Worm (Caenorhabditis elegans) whole organism, L1 larva: ENCODE results near the gene srw-26.
"Not testable (repeated sequence)": the region's sequence is repeated elsewhere in the genome, so short reads cannot be mapped to it uniquely, and the experiment has no call there.

ENCODE experiments used
- aly-2 ChIP-seq: fragments of 150-350 bp; optimal IDR thresholded peaks from 2 replicates; lab custom pipeline; 2014; ENCODE audit warnings: missing biosample characterization, missing genetic modification characterization
- ceh-82 ChIP-seq, 3 experiments: fragments of 150-350 bp in 1 of 3; sonication (generic microtip) in 2 of 3; optimal IDR thresholded peaks; 2 replicates each; lab custom pipeline; 2014 to 2017; ENCODE audit warnings: missing biosample characterization in 3 of 3, missing genetic modification characterization in 3 of 3
- ces-1 ChIP-seq: fragments of 150-350 bp; optimal IDR thresholded peaks from 2 replicates; lab custom pipeline; 2014; ENCODE audit warnings: missing biosample characterization, missing genetic modification reagents, missing genetic modification characterization
- efl-1 ChIP-seq, 4 experiments: fragments of 150-350 bp; optimal IDR thresholded peaks in 3 of 4; peaks in 1 of 4; 1 replicate in 1 of 4; 2 replicates in 3 of 4; lab custom pipeline; 2014; ENCODE audit warnings: missing biosample characterization in 2 of 4, missing genetic modification characterization in 2 of 4, missing genetic modification reagents in 2 of 4
- elt-2 ChIP-seq: sonication (generic microtip); optimal IDR thresholded peaks from 2 replicates; lab custom pipeline; 2016; ENCODE audit warnings: missing genetic modification characterization, mild to moderate bottlenecking, inconsistent platforms, missing compliant biosample characterization, missing genetic modification reagents
- elt-3 ChIP-seq, 6 experiments: fragments of 150-350 bp in 1 of 6; sonication (generic microtip); optimal IDR thresholded peaks; 2 replicates each; lab custom pipeline; 2017 to 2018; ENCODE audit warnings: missing biosample characterization in 6 of 6, missing genetic modification characterization in 6 of 6, inconsistent platforms in 1 of 6
- fkh-10 ChIP-seq: sonication (generic microtip); optimal IDR thresholded peaks from 2 replicates; lab custom pipeline; 2017; ENCODE audit warnings: missing biosample characterization, missing genetic modification reagents, missing genetic modification characterization
- hlh-17 ChIP-seq: fragments of 200-800 bp; sonication (Bioruptor generic); optimal IDR thresholded peaks from 2 replicates; lab custom pipeline; 2018; ENCODE audit warnings: missing genetic modification characterization, mild to moderate bottlenecking, missing compliant biosample characterization, moderate library complexity, borderline replicate concordance
- isw-1 ChIP-seq: fragments of 200-800 bp; sonication (Bioruptor generic); IDR thresholded peaks from 2 replicates; pipeline ENCODE4 v1.3.6; 2022; ENCODE audit warnings: missing genetic modification characterization, missing compliant biosample characterization
- lin-13 ChIP-seq: fragments of 150-350 bp; optimal IDR thresholded peaks from 2 replicates; lab custom pipeline; 2014; ENCODE audit warnings: missing biosample characterization, missing genetic modification reagents, missing genetic modification characterization
- lir-3 ChIP-seq: sonication (generic microtip); optimal IDR thresholded peaks from 2 replicates; lab custom pipeline; 2016; ENCODE audit warnings: mild to moderate bottlenecking, missing genetic modification characterization, moderate library complexity, missing compliant biosample characterization; ENCODE audit not compliant: poor library complexity
- lsy-2 ChIP-seq, 2 experiments: fragments of 150-350 bp; optimal IDR thresholded peaks; 2 replicates each; lab custom pipeline; 2014; ENCODE audit warnings: missing biosample characterization in 2 of 2, missing genetic modification characterization in 2 of 2
- mef-2 ChIP-seq: fragments of 150-350 bp; optimal IDR thresholded peaks from 2 replicates; lab custom pipeline; 2014; ENCODE audit warnings: missing biosample characterization, missing genetic modification characterization
- mep-1 ChIP-seq: fragments of 150-350 bp; optimal IDR thresholded peaks from 2 replicates; lab custom pipeline; 2014; ENCODE audit warnings: missing biosample characterization, missing genetic modification characterization
- nhr-20 ChIP-seq: sonication (generic microtip); optimal IDR thresholded peaks from 2 replicates; lab custom pipeline; 2016; ENCODE audit warnings: mild to moderate bottlenecking, missing genetic modification characterization, missing compliant biosample characterization
- nhr-28 ChIP-seq: fragments of 150-350 bp; optimal IDR thresholded peaks from 2 replicates; lab custom pipeline; 2014; ENCODE audit warnings: missing biosample characterization, missing genetic modification characterization
- nhr-76 ChIP-seq: sonication (generic microtip); optimal IDR thresholded peaks from 2 replicates; lab custom pipeline; 2017; ENCODE audit warnings: missing biosample characterization, missing genetic modification characterization
- nhr-77 ChIP-seq: fragments of 150-350 bp; optimal IDR thresholded peaks from 2 replicates; lab custom pipeline; 2014; ENCODE audit warnings: missing biosample characterization, missing genetic modification characterization
- nhr-84 ChIP-seq: sonication (generic microtip); optimal IDR thresholded peaks from 2 replicates; lab custom pipeline; 2017; ENCODE audit warnings: missing biosample characterization, missing genetic modification characterization
- nhr-85 ChIP-seq: sonication (generic microtip); peaks from one replicate; lab custom pipeline; 2016; ENCODE audit warnings: missing genetic modification characterization, inconsistent platforms, missing compliant biosample characterization
- pag-3 ChIP-seq: sonication (generic microtip); optimal IDR thresholded peaks from 2 replicates; lab custom pipeline; 2017; ENCODE audit warnings: missing genetic modification characterization, mild to moderate bottlenecking, missing compliant biosample characterization, antibody characterized with exemption, borderline replicate concordance; ENCODE audit not compliant: insufficient read depth
- rnt-1 ChIP-seq: sonication (generic microtip); optimal IDR thresholded peaks from 2 replicates; lab custom pipeline; 2016; ENCODE audit warnings: mild to moderate bottlenecking, missing genetic modification characterization, moderate library complexity, missing compliant biosample characterization
- snu-23 ChIP-seq: sonication (generic microtip); optimal IDR thresholded peaks from 2 replicates; lab custom pipeline; 2016; ENCODE audit warnings: missing genetic modification characterization, missing compliant biosample characterization
- sox-4 ChIP-seq: sonication (generic microtip); optimal IDR thresholded peaks from 2 replicates; lab custom pipeline; 2016; ENCODE audit warnings: missing genetic modification characterization, missing compliant biosample characterization
- sup-37 ChIP-seq: fragments of 200-800 bp; sonication (Bioruptor generic); optimal IDR thresholded peaks from 2 replicates; lab custom pipeline; 2018; ENCODE audit warnings: mild to moderate bottlenecking, missing genetic modification characterization, missing compliant biosample characterization
- tbx-2 ChIP-seq: sonication (generic microtip); optimal IDR thresholded peaks from 2 replicates; lab custom pipeline; 2016; ENCODE audit warnings: missing genetic modification characterization, missing compliant biosample characterization
- tlp-1 ChIP-seq: fragments of 150-350 bp; optimal IDR thresholded peaks from 2 replicates; lab custom pipeline; 2014; ENCODE audit warnings: missing biosample characterization, missing genetic modification characterization
- unc-130 ChIP-seq: fragments of 150-350 bp; optimal IDR thresholded peaks from 2 replicates; lab custom pipeline; 2017; ENCODE audit warnings: missing biosample characterization, missing genetic modification characterization, inconsistent platforms
- unc-86 ChIP-seq: sonication (generic microtip); optimal IDR thresholded peaks from 2 replicates; lab custom pipeline; 2016; ENCODE audit warnings: missing genetic modification characterization, missing compliant biosample characterization
- vab-15 ChIP-seq: sonication (generic microtip); optimal IDR thresholded peaks from 2 replicates; lab custom pipeline; 2017; ENCODE audit warnings: missing genotype, mild to moderate bottlenecking, missing genetic modification characterization, missing compliant biosample characterization
- zip-4 ChIP-seq: fragments of 200-800 bp; sonication (Bioruptor generic); optimal IDR thresholded peaks from 2 replicates; lab custom pipeline; 2018; ENCODE audit warnings: mild to moderate bottlenecking, missing genetic modification characterization, moderate library complexity, missing compliant biosample characterization
- ztf-4 ChIP-seq: fragments of 150-350 bp; optimal IDR thresholded peaks from 2 replicates; lab custom pipeline; 2014; ENCODE audit warnings: missing biosample characterization, missing genetic modification characterization

Gene srw-26

DNA sequence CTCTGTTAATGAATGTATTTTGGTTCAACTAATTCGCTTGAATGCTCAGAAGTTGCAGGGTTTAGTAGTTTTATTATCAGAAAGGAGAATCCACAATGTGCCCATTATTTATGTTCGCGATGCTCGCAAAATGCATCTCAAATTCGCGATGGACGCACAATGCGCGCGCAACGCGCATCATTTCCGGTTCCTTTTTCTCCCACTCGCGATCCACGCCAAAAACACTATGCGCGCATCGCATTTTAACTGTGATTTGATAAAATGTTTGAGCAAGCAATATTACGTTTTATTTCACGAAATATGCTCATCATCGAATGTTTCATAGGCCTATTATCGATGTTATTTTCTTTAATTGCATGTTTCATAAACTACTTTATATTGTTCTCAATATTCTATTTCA, 2.4 kb downstream of the srw-26 start, which contains the start of gene srbc-77:
Gene srbc-77, plus strand, starts transcription at position 301 of the 400 bp plus-strand sequence.
- TF ChIP-seq fkh-10 (GFP tag; lab: Kevin White, UChicago); unc-86 (tag; lab: Kevin White, UChicago); nhr-28: not testable (repeated sequence)

DNA sequence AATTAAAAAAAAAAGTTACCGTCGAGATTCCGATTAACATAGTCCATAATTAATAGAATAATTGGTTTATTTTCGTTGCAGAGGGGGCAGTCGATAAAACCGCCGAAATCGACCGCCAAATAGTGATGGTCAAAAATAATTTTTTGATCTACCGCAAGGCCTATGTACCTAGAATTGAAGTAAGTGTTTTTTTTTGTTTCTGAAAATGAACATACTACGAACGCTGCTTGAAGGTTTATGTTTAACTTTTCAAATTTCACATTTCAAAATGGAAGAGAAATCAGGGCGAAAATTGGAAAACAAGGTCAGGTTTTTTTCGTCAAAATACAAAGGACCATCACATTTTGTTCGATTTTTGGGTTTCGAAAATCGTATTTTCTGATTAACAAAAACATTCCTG, 4.0 kb downstream of the srw-26 start, which contains the start of gene pzf-1:
Gene pzf-1, minus strand, starts transcription at position 101 of the 400 bp plus-strand sequence.
- no peak for TF ChIP-seq isw-1
- no peak for TF ChIP-seq lin-13
- no peak for TF ChIP-seq ces-1 (GFP tag; lab: Kevin White, UChicago)
- no peak for TF ChIP-seq vab-15 (tag; lab: Kevin White, UChicago)
- no peak for TF ChIP-seq nhr-84 (tag; lab: Kevin White, UChicago)
- TF ChIP-seq aly-2 (tag; lab: Kevin White, UChicago), result no peak
- no peak for TF ChIP-seq ztf-4 (tag; lab: Kevin White, UChicago)
- TF ChIP-seq nhr-76 (tag; lab: Kevin White, UChicago), result no peak
- no peak for TF ChIP-seq sox-4 (tag; lab: Kevin White, UChicago)
- no peak for TF ChIP-seq rnt-1 (tag; lab: Kevin White, UChicago)

DNA sequence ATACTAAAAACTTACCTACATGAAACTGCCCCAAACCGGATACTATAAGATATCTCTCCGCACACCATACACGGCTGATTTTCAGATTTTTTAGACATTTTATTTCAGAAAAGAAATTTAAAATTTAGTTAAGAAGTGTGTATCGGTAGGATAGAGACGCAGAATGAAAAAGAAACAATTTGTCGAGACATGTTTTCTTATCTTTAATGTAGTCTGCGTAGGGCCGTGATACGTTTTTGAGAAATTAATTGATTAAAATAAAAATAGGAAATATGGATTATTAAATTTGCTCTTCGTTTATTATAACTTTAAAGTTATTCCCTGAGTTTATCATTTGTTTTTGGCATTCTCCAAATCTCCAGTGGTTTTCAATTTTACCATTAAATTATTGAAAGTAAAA, 8.0 kb downstream of the srw-26 start, which contains the start of gene nhr-108:
Gene nhr-108, minus strand, starts transcription at position 166 of the 400 bp plus-strand sequence.
- TF ChIP-seq nhr-77 (tag; lab: Kevin White, UChicago) (no peak), elt-2 (tag; lab: Kevin White, UChicago) (peak; percentile 22), efl-1 (optimal IDR thresholded peaks at IDR 0.05; lab: Kevin White, UChicago) (no peak), efl-1 (GFP tag; optimal IDR thresholded peaks at IDR 0.05 in 1 of 2; lab: Kevin White, UChicago) (peak in 1 of 2 experiments; percentile 85), nhr-84 (tag; lab: Kevin White, UChicago) (no peak)

DNA sequence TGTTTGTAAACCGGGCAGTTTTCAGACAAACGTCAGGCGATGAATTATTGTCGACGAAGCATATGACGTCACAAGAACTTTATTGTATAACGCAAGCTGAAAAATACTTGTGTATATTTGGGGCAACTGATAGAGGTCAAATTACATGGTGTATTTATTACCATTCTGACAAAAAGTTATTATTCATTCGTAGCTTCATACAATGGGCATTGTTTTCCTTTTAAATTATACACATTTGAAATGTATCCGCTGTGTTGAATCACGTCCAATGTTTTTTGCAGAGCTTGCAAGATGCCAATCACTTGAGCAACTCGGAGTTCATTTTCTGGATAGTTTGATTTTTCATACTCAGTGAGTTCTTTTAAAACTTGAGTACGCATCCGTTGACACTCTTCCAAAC, 9.3 kb downstream of the srw-26 start, which contains the start of gene F35E8.13:
Gene F35E8.13, plus strand, starts transcription at position 301 of the 400 bp plus-strand sequence.
- TF ChIP-seq mep-1 (tag; lab: Kevin White, UChicago), result no peak
- TF ChIP-seq elt-3 (tag; optimal IDR thresholded peaks at IDR 0.05; lab: Kevin White, UChicago), result no peak
- TF ChIP-seq lsy-2 (tag; optimal IDR thresholded peaks at IDR 0.05; lab: Kevin White, UChicago), result no peak
- no peak for TF ChIP-seq zip-4 (GFP tag; lab: Kevin White, UChicago)
- TF ChIP-seq lir-3 (tag; lab: Kevin White, UChicago), result no peak
- TF ChIP-seq ceh-82 (tag; optimal IDR thresholded peaks at IDR 0.05; lab: Kevin White, UChicago), result no peak
- no peak for TF ChIP-seq efl-1 (optimal IDR thresholded peaks at IDR 0.05; lab: Kevin White, UChicago)
- no peak for TF ChIP-seq efl-1 (GFP tag; optimal IDR thresholded peaks at IDR 0.05 in 1 of 2; lab: Kevin White, UChicago)
- no peak for TF ChIP-seq unc-130 (tag; lab: Kevin White, UChicago)
- no peak for TF ChIP-seq mef-2 (tag; lab: Kevin White, UChicago)
- no peak for TF ChIP-seq snu-23 (GFP tag; lab: Kevin White, UChicago)
- TF ChIP-seq hlh-17 (GFP tag; lab: Kevin White, UChicago), result no peak
- no peak for TF ChIP-seq pag-3
- TF ChIP-seq nhr-20 (tag; lab: Kevin White, UChicago), result no peak
- no peak for TF ChIP-seq unc-86 (tag; lab: Kevin White, UChicago)
- TF ChIP-seq tlp-1 (tag; lab: Kevin White, UChicago), result no peak
- TF ChIP-seq sup-37, result no peak
- TF ChIP-seq tbx-2 (tag; lab: Kevin White, UChicago), result no peak

DNA sequence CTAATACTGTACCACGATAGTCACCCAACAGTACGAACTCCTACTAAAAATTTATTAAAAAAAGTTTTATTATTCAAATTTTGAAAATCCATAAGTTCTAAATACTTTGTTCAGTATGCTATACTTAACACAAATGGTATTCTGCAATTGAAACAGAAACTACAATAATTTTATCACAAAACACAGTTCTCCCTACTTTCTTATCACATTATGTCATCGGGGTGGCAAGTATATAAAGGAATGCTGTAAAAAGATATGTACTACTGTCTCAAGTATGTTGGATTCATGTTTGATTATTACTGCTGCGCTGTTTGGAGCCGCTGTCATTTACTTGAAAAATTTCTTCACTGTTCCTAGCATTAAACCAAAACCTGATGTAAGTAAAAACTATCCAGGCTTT, 11.2 kb downstream of the srw-26 start, which contains the start of gene cdr-1:
Gene cdr-1, plus strand, starts transcription at position 208 of the 400 bp plus-strand sequence.
- TF ChIP-seq elt-3 (tag; optimal IDR thresholded peaks at IDR 0.05; lab: Kevin White, UChicago) (peak in 1 of 6 experiments; percentile 11), nhr-85 (tag; lab: Kevin White, UChicago) (no peak)
- TF ChIP-seq, all 84 proteins: peak for 1
